Worm (Caenorhabditis elegans): ENCODE measurements around the gene fbxa-218.

DNA sequence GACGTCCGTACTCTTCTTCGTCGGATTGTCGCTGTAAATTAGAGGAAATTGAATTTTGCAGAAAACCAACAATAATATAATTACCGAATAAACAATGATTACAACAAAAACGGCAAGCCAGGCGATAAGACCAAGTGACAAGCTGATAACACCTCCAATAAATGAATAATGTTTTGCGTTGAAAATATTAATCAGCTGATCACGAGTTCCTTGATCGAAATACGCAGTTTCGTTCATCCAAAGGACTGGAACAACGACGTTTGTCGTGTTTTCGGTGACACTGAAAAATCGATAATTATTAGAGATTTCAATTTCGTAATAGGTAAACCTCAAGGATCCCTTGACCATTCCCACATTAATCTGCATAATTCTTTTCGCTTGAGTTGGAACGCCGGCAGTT, 17.5 kb downstream of the fbxa-218 start:
- TF ChIP-seq him-1 (tag; optimal IDR thresholded peaks at IDR 0.05) (no peak), dao-5 (tag; optimal IDR thresholded peaks at IDR 0.05) (no peak), W03F9.2 (tag; optimal IDR thresholded peaks at IDR 0.05) (no peak)
